Fruit fly (Drosophila melanogaster): Measurements from ENCODE around the gene Dpm1.

Gene Dpm1

dm6 chr2L:19571574-19572495, 45.7 kb upstream of the Dpm1 start:
- TF ChIP-seq ovo (GFP tag; optimal IDR thresholded peaks at IDR 0.05) (peak; percentile 18), CG12768 (GFP tag; optimal IDR thresholded peaks at IDR 0.05) (no peak), pad (GFP tag; optimal IDR thresholded peaks at IDR 0.05) (peak; percentile 85), cic (GFP tag; optimal IDR thresholded peaks at IDR 0.05) (peak; percentile 31), CG14711 (tag; optimal IDR thresholded peaks at IDR 0.05) (no peak), tj (GFP tag; optimal IDR thresholded peaks at IDR 0.05) (peak; percentile 5), CG33017 (tag; optimal IDR thresholded peaks at IDR 0.05) (no peak)

dm6 chr2L:19570806-19571254, 44.7 kb upstream of the Dpm1 start:
- TF ChIP-seq Clk (GFP tag; optimal IDR thresholded peaks at IDR 0.05) = no peak
- peak; percentile 2 for TF ChIP-seq Mnt (GFP tag; optimal IDR thresholded peaks at IDR 0.05)
- no peak for TF ChIP-seq CG33017 (tag; optimal IDR thresholded peaks at IDR 0.05)
- TF ChIP-seq ovo (GFP tag; optimal IDR thresholded peaks at IDR 0.05) = peak; percentile 96
- no peak for TF ChIP-seq CG12768 (GFP tag; optimal IDR thresholded peaks at IDR 0.05)
- TF ChIP-seq CG14711 (tag; optimal IDR thresholded peaks at IDR 0.05) = peak; percentile 24
- TF ChIP-seq CG7045 (GFP tag; optimal IDR thresholded peaks at IDR 0.05) = peak; percentile 31
- no peak for TF ChIP-seq cnc (optimal IDR thresholded peaks at IDR 0.05)
- TF ChIP-seq Hr96 (GFP tag; optimal IDR thresholded peaks at IDR 0.05) = no peak
- no peak for TF ChIP-seq Crg-1 (GFP tag; optimal IDR thresholded peaks at IDR 0.05)
- no peak for TF ChIP-seq CG1620 (GFP tag; optimal IDR thresholded peaks at IDR 0.05)
- TF ChIP-seq toe (GFP tag; optimal IDR thresholded peaks at IDR 0.05) = no peak
- no peak for TF ChIP-seq CG11617 (GFP tag; optimal IDR thresholded peaks at IDR 0.05)
- TF ChIP-seq pad (GFP tag; optimal IDR thresholded peaks at IDR 0.05) = peak; percentile 81
- TF ChIP-seq bab1 (GFP tag; optimal IDR thresholded peaks at IDR 0.05) = peak; percentile 10
- peak; percentile 24 for TF ChIP-seq CG7101 (tag; optimal IDR thresholded peaks at IDR 0.05)

- TF ChIP-seq CG5204 (GFP tag; optimal IDR thresholded peaks at IDR 0.05) (no peak), Clk (GFP tag; optimal IDR thresholded peaks at IDR 0.05) (no peak), kay (GFP tag; ENCODE audit: borderline replicate concordance) (peak; percentile 45)
Observed at dm6 chr2L:19567305-19567898, 41.2 kb upstream of the Dpm1 start.

dm6 chr2L:19565233-19565898, 39.2 kb upstream of the Dpm1 start, which contains the start of gene CG13077:
CG13077 (plus strand) TSS chr2L:19565863.
- no peak for TF ChIP-seq CG7101 (tag; optimal IDR thresholded peaks at IDR 0.05)
- TF ChIP-seq bab1 (GFP tag; optimal IDR thresholded peaks at IDR 0.05) = peak; percentile 22

dm6 chr2L:19563029-19563980, 37.1 kb upstream of the Dpm1 start, which contains the start of gene CG13078:
CG13078 (plus strand) TSS chr2L:19563930.
- TF ChIP-seq CG1620 (GFP tag; optimal IDR thresholded peaks at IDR 0.05) (no peak), tj (GFP tag; optimal IDR thresholded peaks at IDR 0.05) (peak; percentile 35)

dm6 chr2L:19549412-19549811, 23.2 kb upstream of the Dpm1 start:
- TF ChIP-seq tj (GFP tag; optimal IDR thresholded peaks at IDR 0.05) (peak; percentile 12), bab1 (GFP tag; optimal IDR thresholded peaks at IDR 0.05) (peak; percentile 23), Hr96 (GFP tag; optimal IDR thresholded peaks at IDR 0.05) (peak; percentile 5), Crg-1 (GFP tag; optimal IDR thresholded peaks at IDR 0.05) (no peak), Clk (GFP tag; optimal IDR thresholded peaks at IDR 0.05) (no peak), toe (GFP tag; optimal IDR thresholded peaks at IDR 0.05) (no peak), cnc (optimal IDR thresholded peaks at IDR 0.05) (no peak), CG14711 (tag; optimal IDR thresholded peaks at IDR 0.05) (no peak), CG33017 (tag; optimal IDR thresholded peaks at IDR 0.05) (no peak), CG12768 (GFP tag; optimal IDR thresholded peaks at IDR 0.05) (peak; percentile 6), cic (GFP tag; optimal IDR thresholded peaks at IDR 0.05) (peak; percentile 52)

All from whole organism, adult.